Fruit fly (Drosophila melanogaster) Kc167 (cell line): Measurements from ENCODE around the gene RPA2.

Source experiments
- Myc ChIP-seq: fragments of >200 bp; optimal IDR thresholded peaks from 2 replicates; lab custom pipeline; 2017; ENCODE audit warnings: missing external identifiers
- Sin3A ChIP-seq: fragments of >200 bp; optimal IDR thresholded peaks from 2 replicates; lab custom pipeline; 2018; ENCODE audit warnings: missing external identifiers
- h ChIP-seq: fragments of >200 bp; optimal IDR thresholded peaks from 3 replicates; lab custom pipeline; 2018; ENCODE audit warnings: missing external identifiers
- insv ChIP-seq: fragments of >200 bp; optimal IDR thresholded peaks from 3 replicates; lab custom pipeline; 2018; ENCODE audit warnings: missing external identifiers
- psq ChIP-seq: fragments of >200 bp; optimal IDR thresholded peaks from 2 replicates; lab custom pipeline; 2017; ENCODE audit warnings: missing external identifiers
- ttk ChIP-seq: sonication (Bioruptor generic); optimal IDR thresholded peaks from 2 replicates; lab custom pipeline; 2017; ENCODE audit warnings: missing external identifiers

dm6 chr2L:20883624-20884220 is 42.2 kb downstream of the RPA2 start:
- no peak for TF ChIP-seq Myc (lab: Kevin White, UChicago)
- no peak for TF ChIP-seq psq
- no peak for TF ChIP-seq insv (lab: Kevin White, UChicago)
- no peak for TF ChIP-seq ttk
- TF ChIP-seq h = no peak
- no peak for TF ChIP-seq Sin3A
